Worm (Caenorhabditis elegans): ENCODE results near the gene ZC504.1.

The ZC504.1 gene

ce11 chrX:10379678-10380077, 27.3 kb upstream of the ZC504.1 start, which contains the start of gene rme-4:
Gene rme-4 (minus strand): TSS chrX:10379845.
- no peak for TF ChIP-seq lsy-2 (tag; optimal IDR thresholded peaks at IDR 0.05)
- no peak for TF ChIP-seq nhr-12 (tag; optimal IDR thresholded peaks at IDR 0.05)
- TF ChIP-seq nhr-28 (tag; optimal IDR thresholded peaks at IDR 0.05), result no peak
- TF ChIP-seq elt-3 (tag; optimal IDR thresholded peaks at IDR 0.05), result no peak
- no peak for TF ChIP-seq mep-1 (tag; optimal IDR thresholded peaks at IDR 0.05)
- no peak for TF ChIP-seq nhr-237 (tag; optimal IDR thresholded peaks at IDR 0.05)
- TF ChIP-seq nhr-76 (tag; optimal IDR thresholded peaks at IDR 0.05), result no peak
- TF ChIP-seq tbx-8 (GFP tag; optimal IDR thresholded peaks at IDR 0.05), result no peak

ce11 chrX:10386001-10386400, 20.9 kb upstream of the ZC504.1 start:
- TF ChIP-seq M03D4.4 (tag; optimal IDR thresholded peaks at IDR 0.05) (no peak), ceh-39 (tag; optimal IDR thresholded peaks at IDR 0.05) (no peak), drap-1 (GFP tag; optimal IDR thresholded peaks at IDR 0.05) (no peak), sem-2 (GFP tag; optimal IDR thresholded peaks at IDR 0.05) (no peak), mep-1 (tag; optimal IDR thresholded peaks at IDR 0.05) (no peak), nhr-28 (tag; optimal IDR thresholded peaks at IDR 0.05) (no peak), blmp-1 (tag; optimal IDR thresholded peaks at IDR 0.05) (no peak), flh-1 (GFP tag; optimal IDR thresholded peaks at IDR 0.05) (no peak), cnd-1 (tag; optimal IDR thresholded peaks at IDR 0.05) (no peak), bed-3 (GFP tag; optimal IDR thresholded peaks at IDR 0.05) (no peak), mab-5 (tag; optimal IDR thresholded peaks at IDR 0.05) (no peak), lin-32 (GFP tag; optimal IDR thresholded peaks at IDR 0.05) (no peak), unc-39 (tag; optimal IDR thresholded peaks at IDR 0.05) (no peak), ztf-11 (tag; optimal IDR thresholded peaks at IDR 0.05) (no peak), hlh-1 (tag; optimal IDR thresholded peaks at IDR 0.05) (no peak), ceh-43 (GFP tag; optimal IDR thresholded peaks at IDR 0.05) (no peak)

- TF ChIP-seq zip-8 (tag; optimal IDR thresholded peaks at IDR 0.05) (no peak), nhr-2 (tag; optimal IDR thresholded peaks at IDR 0.05) (no peak), nhr-12 (tag; optimal IDR thresholded peaks at IDR 0.05) (no peak), ham-2 (GFP tag; optimal IDR thresholded peaks at IDR 0.05) (no peak), mab-5 (tag; optimal IDR thresholded peaks at IDR 0.05) (no peak), sem-2 (GFP tag; optimal IDR thresholded peaks at IDR 0.05) (no peak), M03D4.4 (tag; optimal IDR thresholded peaks at IDR 0.05) (no peak), ztf-11 (tag; optimal IDR thresholded peaks at IDR 0.05) (no peak)
Measured at ce11 chrX:10386408-10386807, 20.5 kb upstream of the ZC504.1 start, which contains the start of gene dyf-6. Gene dyf-6 (minus strand): TSS chrX:10386508.

- no peak for TF ChIP-seq lsy-2 (tag; optimal IDR thresholded peaks at IDR 0.05)
- TF ChIP-seq pha-4 (tag; optimal IDR thresholded peaks at IDR 0.05), result peak; percentile 4
- peak; percentile 16 for TF ChIP-seq mls-2 (tag; optimal IDR thresholded peaks at IDR 0.05)
- TF ChIP-seq ceh-39 (tag; optimal IDR thresholded peaks at IDR 0.05), result peak; percentile 60
- TF ChIP-seq unc-39 (tag; optimal IDR thresholded peaks at IDR 0.05), result no peak
- no peak for TF ChIP-seq lin-32 (GFP tag; optimal IDR thresholded peaks at IDR 0.05)
- peak; percentile 11 for TF ChIP-seq elt-1 (tag; optimal IDR thresholded peaks at IDR 0.05; ENCODE audit: borderline replicate concordance, insufficient read depth)
- peak; percentile 22 for TF ChIP-seq blmp-1 (tag; optimal IDR thresholded peaks at IDR 0.05)
- TF ChIP-seq lin-13 (tag; optimal IDR thresholded peaks at IDR 0.05), result peak; percentile 45
- TF ChIP-seq ces-1 (GFP tag; optimal IDR thresholded peaks at IDR 0.05), result no peak
- peak; percentile 32 for TF ChIP-seq mep-1 (tag; optimal IDR thresholded peaks at IDR 0.05)
- peak; percentile 20 for TF ChIP-seq ham-2 (GFP tag; optimal IDR thresholded peaks at IDR 0.05)
- TF ChIP-seq cnd-1 (tag; optimal IDR thresholded peaks at IDR 0.05), result no peak
Measured at ce11 chrX:10391174-10391573, 15.8 kb upstream of the ZC504.1 start.

- TF ChIP-seq blmp-1 (tag; optimal IDR thresholded peaks at IDR 0.05), result no peak
- TF ChIP-seq ces-1 (GFP tag; optimal IDR thresholded peaks at IDR 0.05), result peak; percentile 78
Measured at ce11 chrX:10392792-10393191, 14.2 kb upstream of the ZC504.1 start.

ce11 chrX:10393362-10393761, 13.6 kb upstream of the ZC504.1 start:
- TF ChIP-seq ceh-83 (GFP tag; optimal IDR thresholded peaks at IDR 0.05) (no peak), unc-62 (GFP tag; optimal IDR thresholded peaks at IDR 0.05) (no peak), ceh-39 (tag; optimal IDR thresholded peaks at IDR 0.05) (no peak), unc-120 (tag; optimal IDR thresholded peaks at IDR 0.05; ENCODE audit: poor library complexity, severe bottlenecking) (no peak), nhr-237 (tag; optimal IDR thresholded peaks at IDR 0.05) (no peak), nhr-12 (tag; optimal IDR thresholded peaks at IDR 0.05) (no peak), pha-4 (tag; optimal IDR thresholded peaks at IDR 0.05) (no peak), nhr-76 (tag; optimal IDR thresholded peaks at IDR 0.05) (no peak), drap-1 (GFP tag; optimal IDR thresholded peaks at IDR 0.05) (no peak), lin-13 (tag; optimal IDR thresholded peaks at IDR 0.05) (no peak), ces-1 (GFP tag; optimal IDR thresholded peaks at IDR 0.05) (no peak), elt-1 (tag; optimal IDR thresholded peaks at IDR 0.05; ENCODE audit: borderline replicate concordance, insufficient read depth) (no peak), ceh-43 (GFP tag; optimal IDR thresholded peaks at IDR 0.05) (no peak), mab-5 (tag; optimal IDR thresholded peaks at IDR 0.05) (no peak), unc-39 (tag; optimal IDR thresholded peaks at IDR 0.05) (no peak), flh-1 (GFP tag; optimal IDR thresholded peaks at IDR 0.05) (no peak), elt-3 (tag; optimal IDR thresholded peaks at IDR 0.05) (no peak), nhr-28 (tag; optimal IDR thresholded peaks at IDR 0.05) (no peak)

Measured in whole organism, mixed stage, embryonic.